Fruit fly (Drosophila melanogaster) whole organism, embryonic: ENCODE data around the gene PGAP1.

Experiments used
- Asciz ChIP-seq: fragments of 200-800 bp; sonication (Bioruptor generic); optimal IDR thresholded peaks from 2 replicates; lab custom pipeline; 2017; ENCODE audit warnings: missing biosample characterization, mild to moderate bottlenecking, missing genetic modification characterization, missing genetic modification reagents
- Atf3 ChIP-seq: fragments of 200-800 bp; sonication (Bioruptor generic); optimal IDR thresholded peaks from 3 replicates; lab custom pipeline; 2016; ENCODE audit warnings: missing biosample characterization, missing genetic modification characterization
- Awh ChIP-seq: fragments of 200-800 bp; sonication (Bioruptor generic); IDR thresholded peaks from 2 replicates; pipeline ENCODE4, ENCODE4 v1.3.6; 2022; ENCODE audit warnings: missing biosample characterization, missing genetic modification characterization
- BtbVII ChIP-seq: fragments of 200-800 bp; sonication (Bioruptor generic); optimal IDR thresholded peaks from 3 replicates; lab custom pipeline; 2017; ENCODE audit warnings: missing biosample characterization, mild to moderate bottlenecking, missing genetic modification characterization
- CG10209 ChIP-seq: fragments of 200-800 bp; sonication (Bioruptor generic); optimal IDR thresholded peaks from 3 replicates; lab custom pipeline; 2017; ENCODE audit warnings: missing biosample characterization, mild to moderate bottlenecking, missing genetic modification characterization, missing genetic modification reagents
- CG10267 ChIP-seq: fragments of 200-800 bp; sonication (Bioruptor generic); optimal IDR thresholded peaks from 2 replicates; lab custom pipeline; 2018; ENCODE audit warnings: missing biosample characterization, mild to moderate bottlenecking, missing genetic modification characterization, moderate library complexity
- CG11560 ChIP-seq: fragments of 200-800 bp; sonication (Bioruptor generic); IDR thresholded peaks from 3 replicates; pipeline ENCODE4 v1.3.6; 2022; ENCODE audit warnings: missing biosample characterization, missing genetic modification characterization
- CG12744 ChIP-seq: fragments of 200-800 bp; sonication (Bioruptor generic); optimal IDR thresholded peaks from 2 replicates; lab custom pipeline; 2016; ENCODE audit warnings: missing biosample characterization, missing genetic modification characterization
- CG14050 ChIP-seq: fragments of 200-800 bp; sonication (Bioruptor generic); IDR thresholded peaks from 3 replicates; pipeline ENCODE4 v1.3.6; 2022; ENCODE audit warnings: missing biosample characterization, missing genetic modification characterization
- CG15514 ChIP-seq: fragments of 200-800 bp; sonication (Bioruptor generic); optimal IDR thresholded peaks from 3 replicates; lab custom pipeline; 2017; ENCODE audit warnings: missing biosample characterization, missing genetic modification characterization, mild to moderate bottlenecking, moderate library complexity, missing genetic modification reagents
- CG17328 ChIP-seq: fragments of 200-800 bp; sonication (Bioruptor generic); IDR thresholded peaks from 2 replicates; pipeline ENCODE4 v1.3.6; 2022; ENCODE audit warnings: missing biosample characterization, missing genetic modification characterization
- CG30403 ChIP-seq: fragments of 200-800 bp; sonication (Bioruptor generic); optimal IDR thresholded peaks from 3 replicates; lab custom pipeline; 2016; ENCODE audit warnings: missing biosample characterization, missing genetic modification characterization
- CG31224 ChIP-seq: fragments of 200-800 bp; sonication (Bioruptor generic); IDR thresholded peaks from 2 replicates; pipeline ENCODE4 v1.3.6; 2022; ENCODE audit warnings: missing biosample characterization, missing genetic modification characterization
- CG32532 ChIP-seq: fragments of 200-800 bp; sonication (Bioruptor generic); IDR thresholded peaks from 2 replicates; pipeline ENCODE4 v1.3.6; 2022; ENCODE audit warnings: missing biosample characterization, missing genetic modification characterization
- CG32772 ChIP-seq: fragments of 200-800 bp; sonication (Bioruptor generic); IDR thresholded peaks from 2 replicates; pipeline ENCODE4 v1.3.6; 2022; ENCODE audit warnings: missing biosample characterization, missing genetic modification characterization
- CG6791 ChIP-seq: fragments of 200-800 bp; sonication (Bioruptor generic); IDR thresholded peaks from 3 replicates; pipeline ENCODE4 v1.3.6; 2022; ENCODE audit warnings: missing biosample characterization, missing genetic modification characterization; ENCODE audit not compliant: partially characterized antibody
- CG7357 ChIP-seq: fragments of 200-800 bp; sonication (Bioruptor generic); IDR thresholded peaks from 3 replicates; pipeline ENCODE4 v1.3.6; 2022; ENCODE audit warnings: missing biosample characterization, missing genetic modification characterization
- CG7745 ChIP-seq: fragments of 200-800 bp; sonication (Bioruptor generic); optimal IDR thresholded peaks from 2 replicates; lab custom pipeline; 2018; ENCODE audit warnings: missing biosample characterization, mild to moderate bottlenecking, missing genetic modification characterization, moderate library complexity
- CG8089 ChIP-seq: fragments of 200-800 bp; sonication (Bioruptor generic); optimal IDR thresholded peaks from 3 replicates; lab custom pipeline; 2016; ENCODE audit warnings: missing biosample characterization, missing genetic modification characterization
- CG8359 ChIP-seq: fragments of 200-800 bp; sonication (Bioruptor generic); optimal IDR thresholded peaks from 2 replicates; lab custom pipeline; 2017; ENCODE audit warnings: missing biosample characterization, mild to moderate bottlenecking, missing genetic modification characterization, borderline replicate concordance
- CG9797 ChIP-seq: fragments of 200-800 bp; sonication (Bioruptor generic); optimal IDR thresholded peaks from 3 replicates; lab custom pipeline; 2018; ENCODE audit warnings: missing biosample characterization, mild to moderate bottlenecking, missing genetic modification characterization
- CTCF ChIP-seq: fragments of 200-800 bp; sonication (Bioruptor generic); optimal IDR thresholded peaks from 2 replicates; lab custom pipeline; 2017; ENCODE audit warnings: missing biosample characterization, mild to moderate bottlenecking, missing genetic modification characterization, moderate library complexity
- CoRest ChIP-seq: fragments of 200-800 bp; sonication (Bioruptor generic); optimal IDR thresholded peaks from 3 replicates; lab custom pipeline; 2018; ENCODE audit warnings: missing biosample characterization, mild to moderate bottlenecking, missing genetic modification characterization, moderate library complexity
- Elba2 ChIP-seq: fragments of 200-800 bp; sonication (Bioruptor generic); optimal IDR thresholded peaks from 3 replicates; lab custom pipeline; 2016; ENCODE audit warnings: missing biosample characterization, missing genetic modification characterization
- Fer2 ChIP-seq: fragments of 200-800 bp; sonication (Bioruptor generic); optimal IDR thresholded peaks from 2 replicates; lab custom pipeline; 2018; ENCODE audit warnings: missing biosample characterization, mild to moderate bottlenecking, missing genetic modification characterization, moderate library complexity
- Fer3 ChIP-seq: fragments of 200-800 bp; sonication (Bioruptor generic); optimal IDR thresholded peaks from 2 replicates; lab custom pipeline; 2018; ENCODE audit warnings: missing biosample characterization, mild to moderate bottlenecking, missing genetic modification characterization, moderate library complexity
- Hmr ChIP-seq: fragments of 200-800 bp; sonication (Bioruptor generic); optimal IDR thresholded peaks from 3 replicates; lab custom pipeline; 2017; ENCODE audit warnings: mild to moderate bottlenecking, missing biosample characterization, missing genetic modification reagents, missing genetic modification characterization
- NC2α ChIP-seq: fragments of 200-800 bp; sonication (Bioruptor generic); optimal IDR thresholded peaks from 2 replicates; lab custom pipeline; 2016; ENCODE audit warnings: missing biosample characterization, missing genetic modification characterization
- Scr ChIP-seq: fragments of 200-800 bp; sonication (Bioruptor generic); IDR thresholded peaks from 2 replicates; pipeline ENCODE4 v1.3.6; 2022; ENCODE audit warnings: missing biosample characterization, missing genetic modification characterization; ENCODE audit not compliant: partially characterized antibody
- amos ChIP-seq: fragments of 200-800 bp; sonication (Bioruptor generic); IDR thresholded peaks from 2 replicates; pipeline ENCODE4 v1.3.6; 2022; ENCODE audit warnings: missing biosample characterization, missing genetic modification characterization; ENCODE audit not compliant: partially characterized antibody
- chn ChIP-seq: fragments of 200-800 bp; sonication (Bioruptor generic); optimal IDR thresholded peaks from 2 replicates; lab custom pipeline; 2016; ENCODE audit warnings: missing biosample characterization, missing genetic modification characterization
- crc ChIP-seq: fragments of 200-800 bp; sonication (Bioruptor generic); optimal IDR thresholded peaks from 2 replicates; lab custom pipeline; 2016; ENCODE audit warnings: missing biosample characterization, missing genetic modification characterization
- crol ChIP-seq: fragments of 200-800 bp; sonication (Bioruptor generic); IDR thresholded peaks from 2 replicates; pipeline ENCODE4 v1.3.6; 2022; ENCODE audit warnings: missing biosample characterization, missing genetic modification characterization
- cwo ChIP-seq: fragments of 200-800 bp; sonication (Bioruptor generic); optimal IDR thresholded peaks from 3 replicates; lab custom pipeline; 2017; ENCODE audit warnings: missing biosample characterization, missing genetic modification characterization, mild to moderate bottlenecking, moderate library complexity, missing genetic modification reagents
- dan ChIP-seq: fragments of 200-800 bp; sonication (Bioruptor generic); IDR thresholded peaks from 2 replicates; pipeline ENCODE4 v1.3.6; 2022; ENCODE audit warnings: missing biosample characterization, missing genetic modification characterization
- dmrt99B ChIP-seq: fragments of 200-800 bp; sonication (Bioruptor generic); optimal IDR thresholded peaks from 2 replicates; lab custom pipeline; 2018; ENCODE audit warnings: missing biosample characterization, mild to moderate bottlenecking, missing genetic modification characterization, moderate library complexity
- emc ChIP-seq: fragments of 200-800 bp; sonication (Bioruptor generic); optimal IDR thresholded peaks from 2 replicates; lab custom pipeline; 2016; ENCODE audit warnings: missing biosample characterization, missing genetic modification characterization
- ftz-f1 ChIP-seq: fragments of 200-800 bp; sonication (Bioruptor generic); optimal IDR thresholded peaks from 2 replicates; lab custom pipeline; 2016; ENCODE audit warnings: missing biosample characterization, missing genetic modification characterization
- gce ChIP-seq: fragments of 200-800 bp; sonication (Bioruptor generic); IDR thresholded peaks from 3 replicates; pipeline ENCODE4 v1.3.6; 2022; ENCODE audit warnings: missing biosample characterization, missing genetic modification characterization
- gfzf ChIP-seq: fragments of 200-800 bp; sonication (Bioruptor generic); optimal IDR thresholded peaks from 2 replicates; lab custom pipeline; 2016; ENCODE audit warnings: missing biosample characterization, mild to moderate bottlenecking, missing genetic modification characterization, moderate library complexity
- hb ChIP-seq: fragments of 200-800 bp; sonication (Bioruptor generic); IDR thresholded peaks from 3 replicates; pipeline ENCODE4 v1.3.6; 2022; ENCODE audit warnings: missing biosample characterization, missing genetic modification characterization; ENCODE audit not compliant: partially characterized antibody
- kni ChIP-seq: fragments of 200-800 bp; sonication (Bioruptor generic); optimal IDR thresholded peaks from 3 replicates; lab custom pipeline; 2017; ENCODE audit warnings: mild to moderate bottlenecking, missing biosample characterization, missing genetic modification reagents, missing genetic modification characterization
- nom ChIP-seq: fragments of 200-800 bp; sonication (Bioruptor generic); optimal IDR thresholded peaks from 2 replicates; lab custom pipeline; 2017; ENCODE audit warnings: missing biosample characterization, missing genetic modification characterization, mild to moderate bottlenecking, moderate library complexity, missing genetic modification reagents
- org-1 ChIP-seq: fragments of 200-800 bp; sonication (Bioruptor generic); optimal IDR thresholded peaks from 2 replicates; lab custom pipeline; 2017; ENCODE audit warnings: missing biosample characterization, missing genetic modification characterization
- phol ChIP-seq: fragments of 200-800 bp; sonication (Bioruptor generic); optimal IDR thresholded peaks from 3 replicates; lab custom pipeline; 2018; ENCODE audit warnings: missing biosample characterization, mild to moderate bottlenecking, missing genetic modification characterization, moderate library complexity
- prd ChIP-seq, 3 experiments: fragments of >200 bp in 2 of 3; fragments of 200-800 bp in 1 of 3; sonication (Bioruptor generic) in 1 of 3; optimal IDR thresholded peaks in 2 of 3; IDR thresholded peaks in 1 of 3; 2 replicates in 2 of 3; 3 replicates in 1 of 3; pipeline versions ENCODE4 v1.3.6 to Lab custom; 2017 to 2022; ENCODE audit warnings: missing biosample characterization in 1 of 3, missing genetic modification characterization in 1 of 3
- sens ChIP-seq: fragments of 200-800 bp; sonication (Bioruptor generic); peaks from one replicate; lab custom pipeline; 2016; ENCODE audit warnings: missing biosample characterization, missing genetic modification characterization
- sqz ChIP-seq: fragments of 200-800 bp; sonication (Bioruptor generic); optimal IDR thresholded peaks from 3 replicates; lab custom pipeline; 2018; ENCODE audit warnings: missing biosample characterization, mild to moderate bottlenecking, missing genetic modification characterization
- sr ChIP-seq: fragments of 200-800 bp; sonication (Bioruptor generic); IDR thresholded peaks from 3 replicates; pipeline ENCODE4 v1.3.6; 2022; ENCODE audit warnings: missing biosample characterization, missing genetic modification characterization
- trh ChIP-seq: fragments of 200-800 bp; sonication (Bioruptor generic); optimal IDR thresholded peaks from 2 replicates; lab custom pipeline; 2016; ENCODE audit warnings: missing biosample characterization, missing genetic modification characterization
- zfh1 ChIP-seq: fragments of 200-800 bp; sonication (Bioruptor generic); IDR thresholded peaks from 3 replicates; pipeline ENCODE4 v1.3.6; 2022; ENCODE audit warnings: missing biosample characterization, missing genetic modification characterization

Gene PGAP1

dm6 chrX:5639083-5639482 is 50.2 kb downstream of the PGAP1 start (continued):
- TF ChIP-seq sqz (GFP tag; lab: Kevin White, UChicago) (no peak), org-1 (no peak), CG7357 (GFP tag; lab: Robert Waterston, UW) (0 out of 3 replicates have a peak, but pooled peaks have one; percentile 42), Fer3 (tag; lab: Kevin White, UChicago) (peak; percentile 48), CG15514 (GFP tag; lab: Kevin White, UChicago) (no peak), CG8359 (GFP tag; lab: Kevin White, UChicago) (peak; percentile 10), Fer2 (no peak), CG30403 (GFP tag; lab: Kevin White, UChicago) (peak; percentile 23), Hmr (GFP tag; lab: Kevin White, UChicago) (peak; percentile 14), Awh (GFP tag; lab: Robert Waterston, UW) (no peak), CTCF (no peak), CG11560 (no peak; the same call in 2 of the 3 replicates), CG7745 (tag; lab: Kevin White, UChicago) (no peak), BtbVII (GFP tag; lab: Kevin White, UChicago) (no peak), prd (optimal IDR thresholded peaks at IDR 0.05; lab: Kevin White, UChicago) (no peak), prd (GFP tag; IDR thresholded peaks at IDR 0.05; lab: Robert Waterston, UW) (peak; percentile 64), CG12744 (GFP tag; lab: Kevin White, UChicago) (no peak), sr (GFP tag; lab: Robert Waterston, UW) (no peak), CG10209 (no peak), CG6791 (GFP tag; lab: Robert Waterston, UW) (no peak), CG32772 (peak; percentile 41), trh (GFP tag; lab: Kevin White, UChicago) (no peak), CG10267 (peak; percentile 34), CoRest (peak; percentile 33), zfh1 (GFP tag; lab: Robert Waterston, UW) (peak; percentile 61; the same call in 2 of the 3 replicates), dan (GFP tag; lab: Robert Waterston, UW) (no peak), cwo (no peak), Scr (no peak), Atf3 (GFP tag; lab: Kevin White, UChicago) (no peak), CG32532 (GFP tag; lab: Robert Waterston, UW) (peak; percentile 35; the same call in 1 of the 2 replicates), gfzf (GFP tag; lab: Kevin White, UChicago) (no peak), phol (tag; lab: Kevin White, UChicago) (peak; percentile 62), dmrt99B (tag; lab: Kevin White, UChicago) (peak; percentile 63), nom (GFP tag; lab: Kevin White, UChicago) (no peak), kni (GFP tag; lab: Kevin White, UChicago) (no peak), ftz-f1 (GFP tag; lab: Kevin White, UChicago) (no peak), amos (no peak), NC2α (GFP tag; lab: Kevin White, UChicago) (no peak), crc (peak; percentile 13), chn (GFP tag; lab: Kevin White, UChicago) (peak; percentile 33), CG9797 (no peak), Asciz (peak; percentile 13), CG8089 (GFP tag; lab: Kevin White, UChicago) (no peak), CG14050 (GFP tag; lab: Robert Waterston, UW) (no peak), emc (GFP tag; lab: Kevin White, UChicago) (no peak), CG17328 (GFP tag; lab: Robert Waterston, UW) (peak; percentile 70), crol (GFP tag; lab: Robert Waterston, UW) (no peak), gce (GFP tag; lab: Robert Waterston, UW) (0 out of 3 replicates have a peak, but pooled peaks have one; percentile 26), CG31224 (no peak), sens (GFP tag; lab: Kevin White, UChicago) (peak; percentile 94), Elba2 (GFP tag; lab: Kevin White, UChicago) (no peak), hb (GFP tag; lab: Robert Waterston, UW) (no peak)
